Fruit fly (Drosophila melanogaster) whole organism, embryonic: ENCODE measurements around the gene eIF2gamma.

ENCODE experiments used
- Adf1 ChIP-seq: fragments of 200-800 bp; sonication (Bioruptor generic); IDR thresholded peaks from 2 replicates; pipeline ENCODE4 v1.3.6; 2022; ENCODE audit warnings: missing biosample characterization, missing genetic modification characterization
- CG10267 ChIP-seq: fragments of 200-800 bp; sonication (Bioruptor generic); optimal IDR thresholded peaks from 2 replicates; lab custom pipeline; 2018; ENCODE audit warnings: missing biosample characterization, mild to moderate bottlenecking, missing genetic modification characterization, moderate library complexity
- CG12942 ChIP-seq: fragments of 200-800 bp; sonication (Bioruptor generic); optimal IDR thresholded peaks from 3 replicates; lab custom pipeline; 2016; ENCODE audit warnings: missing biosample characterization, missing genetic modification characterization
- CG1647 ChIP-seq: fragments of 200-800 bp; sonication (Bioruptor generic); optimal IDR thresholded peaks from 3 replicates; lab custom pipeline; 2016; ENCODE audit warnings: missing biosample characterization, missing genetic modification characterization
- CG18262 ChIP-seq: fragments of 200-800 bp; optimal IDR thresholded peaks from 3 replicates; lab custom pipeline; 2019; ENCODE audit warnings: missing biosample characterization, mild to moderate bottlenecking, missing genetic modification characterization, moderate library complexity
- CG2116 ChIP-seq: fragments of 200-800 bp; sonication (Bioruptor generic); optimal IDR thresholded peaks from 3 replicates; lab custom pipeline; 2018; ENCODE audit warnings: missing biosample characterization, mild to moderate bottlenecking, missing genetic modification characterization
- CG2129 ChIP-seq: fragments of 200-800 bp; sonication (Bioruptor generic); IDR thresholded peaks from 2 replicates; pipeline ENCODE4 v1.3.6; 2022; ENCODE audit warnings: missing biosample characterization, missing genetic modification characterization; ENCODE audit not compliant: partially characterized antibody
- CG2199 ChIP-seq: fragments of 200-800 bp; sonication (Bioruptor generic); IDR thresholded peaks from 3 replicates; pipeline ENCODE4 v1.3.6; 2022; ENCODE audit warnings: missing biosample characterization, missing genetic modification characterization
- CG2678 ChIP-seq: fragments of 200-800 bp; sonication (Bioruptor generic); optimal IDR thresholded peaks from 3 replicates; lab custom pipeline; 2019; ENCODE audit warnings: missing biosample characterization, mild to moderate bottlenecking, missing genetic modification characterization, moderate library complexity
- CG3163 ChIP-seq: fragments of 200-800 bp; sonication (Bioruptor generic); optimal IDR thresholded peaks from 3 replicates; lab custom pipeline; 2016; ENCODE audit warnings: missing biosample characterization, missing genetic modification characterization
- CG3281 ChIP-seq: fragments of 200-800 bp; sonication (Bioruptor generic); optimal IDR thresholded peaks from 3 replicates; lab custom pipeline; 2017; ENCODE audit warnings: missing biosample characterization, mild to moderate bottlenecking, missing genetic modification characterization
- CG4617 ChIP-seq: fragments of 200-800 bp; sonication (Bioruptor generic); optimal IDR thresholded peaks from 3 replicates; lab custom pipeline; 2016; ENCODE audit warnings: missing biosample characterization, missing genetic modification characterization, borderline replicate concordance
- CG6175 ChIP-seq: fragments of 200-800 bp; sonication (Bioruptor generic); IDR thresholded peaks from 3 replicates; pipeline ENCODE4 v1.3.6; 2022; ENCODE audit warnings: missing biosample characterization, missing genetic modification characterization
- CG6689 ChIP-seq: fragments of 200-800 bp; sonication (Bioruptor generic); IDR thresholded peaks from 2 replicates; pipeline ENCODE4 v1.3.6; 2022; ENCODE audit warnings: missing biosample characterization, missing genetic modification characterization
- CG8478 ChIP-seq: fragments of >200 bp; optimal IDR thresholded peaks from 2 replicates; lab custom pipeline; 2018
- CrebB ChIP-seq: fragments of 200-800 bp; sonication (Bioruptor generic); optimal IDR thresholded peaks from 3 replicates; lab custom pipeline; 2018; ENCODE audit warnings: missing biosample characterization, mild to moderate bottlenecking, missing genetic modification characterization
- Dip3 ChIP-seq: fragments of 200-800 bp; sonication (Bioruptor generic); optimal IDR thresholded peaks from 3 replicates; lab custom pipeline; 2016; ENCODE audit warnings: missing biosample characterization, missing genetic modification characterization
- Doc2 ChIP-seq: fragments of 200-800 bp; sonication (Bioruptor generic); IDR thresholded peaks from 2 replicates; pipeline ENCODE4 v1.3.6; 2022; ENCODE audit warnings: missing biosample characterization, missing genetic modification characterization
- E2f1 ChIP-seq: fragments of 200-800 bp; sonication (Bioruptor generic); IDR thresholded peaks from 2 replicates; pipeline ENCODE4 v1.3.6; 2022; ENCODE audit warnings: missing biosample characterization, missing genetic modification characterization
- Eip74EF ChIP-seq, 2 experiments: fragments of 200-800 bp in 1 of 2; fragments of >200 bp in 1 of 2; sonication (Bioruptor generic) in 1 of 2; optimal IDR thresholded peaks; 2 replicates each; lab custom pipeline; 2017 to 2019; ENCODE audit warnings: missing biosample characterization in 2 of 2, missing genetic modification characterization in 2 of 2, mild to moderate bottlenecking in 1 of 2, moderate library complexity in 1 of 2
- Elba2 ChIP-seq: fragments of 200-800 bp; sonication (Bioruptor generic); optimal IDR thresholded peaks from 3 replicates; lab custom pipeline; 2016; ENCODE audit warnings: missing biosample characterization, missing genetic modification characterization
- Fer3 ChIP-seq: fragments of 200-800 bp; sonication (Bioruptor generic); optimal IDR thresholded peaks from 2 replicates; lab custom pipeline; 2018; ENCODE audit warnings: missing biosample characterization, mild to moderate bottlenecking, missing genetic modification characterization, moderate library complexity
- GATAe ChIP-seq: fragments of 200-800 bp; sonication (Bioruptor generic); conservative IDR thresholded peaks from 2 replicates; pipeline ENCODE4 v1.3.6; 2022; ENCODE audit warnings: missing biosample characterization, missing genetic modification characterization
- HLH4C ChIP-seq: fragments of 200-800 bp; sonication (Bioruptor generic); IDR thresholded peaks from 3 replicates; pipeline ENCODE4 v1.3.6; 2022; ENCODE audit warnings: missing biosample characterization, missing genetic modification characterization; ENCODE audit not compliant: partially characterized antibody
- Lpt ChIP-seq: fragments of >200 bp; optimal IDR thresholded peaks from 2 replicates; lab custom pipeline; 2018; ENCODE audit warnings: missing biosample characterization, missing genetic modification characterization
- NK7.1 ChIP-seq: fragments of 200-800 bp; sonication (Bioruptor generic); optimal IDR thresholded peaks from 3 replicates; lab custom pipeline; 2016; ENCODE audit warnings: missing biosample characterization, missing genetic modification characterization
- Nf-YC ChIP-seq: fragments of 200-800 bp; optimal IDR thresholded peaks from 3 replicates; lab custom pipeline; 2019; ENCODE audit warnings: missing biosample characterization, mild to moderate bottlenecking, missing genetic modification characterization, moderate library complexity
- YL-1 ChIP-seq: fragments of 200-800 bp; sonication (Bioruptor generic); optimal IDR thresholded peaks from 3 replicates; lab custom pipeline; 2017; ENCODE audit warnings: missing biosample characterization, mild to moderate bottlenecking, missing genetic modification characterization
- az2 ChIP-seq: fragments of 200-800 bp; sonication (Bioruptor generic); optimal IDR thresholded peaks from 3 replicates; lab custom pipeline; 2016; ENCODE audit warnings: missing biosample characterization, missing genetic modification characterization
- chinmo ChIP-seq: fragments of 200-800 bp; sonication (Bioruptor generic); IDR thresholded peaks from 4 replicates; pipeline ENCODE4 v1.3.6; 2022; ENCODE audit warnings: missing biosample characterization, missing genetic modification characterization; ENCODE audit not compliant: partially characterized antibody
- chn ChIP-seq: fragments of 200-800 bp; sonication (Bioruptor generic); optimal IDR thresholded peaks from 2 replicates; lab custom pipeline; 2016; ENCODE audit warnings: missing biosample characterization, missing genetic modification characterization
- corto ChIP-seq: fragments of 200-800 bp; sonication (Bioruptor generic); optimal IDR thresholded peaks from 2 replicates; lab custom pipeline; 2016; ENCODE audit warnings: missing biosample characterization, mild to moderate bottlenecking, missing genetic modification characterization, moderate library complexity
- dmrt11E ChIP-seq: fragments of 200-800 bp; sonication (Bioruptor generic); optimal IDR thresholded peaks from 3 replicates; lab custom pipeline; 2018; ENCODE audit warnings: missing biosample characterization, mild to moderate bottlenecking, missing genetic modification characterization, moderate library complexity
- ewg ChIP-seq: fragments of 200-800 bp; sonication (Bioruptor generic); optimal IDR thresholded peaks from 3 replicates; lab custom pipeline; 2017; ENCODE audit warnings: mild to moderate bottlenecking, missing biosample characterization, missing genetic modification reagents, missing genetic modification characterization
- fd96Cb ChIP-seq: fragments of 200-800 bp; sonication (Bioruptor generic); optimal IDR thresholded peaks from 2 replicates; lab custom pipeline; 2018; ENCODE audit warnings: missing biosample characterization, mild to moderate bottlenecking, missing genetic modification characterization, moderate library complexity
- ham ChIP-seq: fragments of 200-800 bp; sonication (Bioruptor generic); IDR thresholded peaks from 2 replicates; pipeline ENCODE4 v1.3.6; 2022; ENCODE audit warnings: missing biosample characterization, missing genetic modification characterization
- jing ChIP-seq: fragments of 200-800 bp; sonication (Bioruptor generic); optimal IDR thresholded peaks from 2 replicates; lab custom pipeline; 2018; ENCODE audit warnings: missing biosample characterization, mild to moderate bottlenecking, missing genetic modification characterization
- jumu ChIP-seq: fragments of 200-800 bp; sonication (Bioruptor generic); optimal IDR thresholded peaks from 3 replicates; lab custom pipeline; 2016; ENCODE audit warnings: missing biosample characterization, missing genetic modification characterization
- lab ChIP-seq: fragments of 200-800 bp; sonication (Bioruptor generic); optimal IDR thresholded peaks from 3 replicates; lab custom pipeline; 2017; ENCODE audit warnings: missing biosample characterization, missing genetic modification characterization, mild to moderate bottlenecking, moderate library complexity, missing genetic modification reagents
- maf-S ChIP-seq: fragments of 200-800 bp; sonication (Bioruptor generic); optimal IDR thresholded peaks from 2 replicates; lab custom pipeline; 2016; ENCODE audit warnings: missing biosample characterization, missing genetic modification characterization
- phol ChIP-seq: fragments of 200-800 bp; sonication (Bioruptor generic); optimal IDR thresholded peaks from 3 replicates; lab custom pipeline; 2018; ENCODE audit warnings: missing biosample characterization, mild to moderate bottlenecking, missing genetic modification characterization, moderate library complexity
- pros ChIP-seq: fragments of 200-800 bp; sonication (Bioruptor generic); optimal IDR thresholded peaks from 3 replicates; lab custom pipeline; 2019; ENCODE audit warnings: missing biosample characterization, mild to moderate bottlenecking, missing genetic modification characterization, moderate library complexity
- ranshi ChIP-seq: fragments of 200-800 bp; sonication (Bioruptor generic); IDR thresholded peaks from 2 replicates; pipeline ENCODE4 v1.3.6; 2022; ENCODE audit warnings: missing biosample characterization, missing genetic modification characterization
- sens-2 ChIP-seq: fragments of 200-800 bp; sonication (Bioruptor generic); IDR thresholded peaks from 2 replicates; pipeline ENCODE4 v1.3.6; 2022; ENCODE audit warnings: missing biosample characterization, missing genetic modification characterization
- slou ChIP-seq: fragments of 200-800 bp; sonication (Bioruptor generic); optimal IDR thresholded peaks from 3 replicates; lab custom pipeline; 2016; ENCODE audit warnings: missing biosample characterization, missing genetic modification characterization
- sob ChIP-seq: fragments of 200-800 bp; sonication (Bioruptor generic); IDR thresholded peaks from 2 replicates; pipeline ENCODE4 v1.3.6; 2022; ENCODE audit warnings: missing biosample characterization, missing genetic modification characterization
- tio ChIP-seq: fragments of 200-800 bp; sonication (Bioruptor generic); optimal IDR thresholded peaks from 2 replicates; lab custom pipeline; 2017; ENCODE audit warnings: missing biosample characterization, missing genetic modification characterization, inconsistent platforms
- trem ChIP-seq: fragments of 200-800 bp; optimal IDR thresholded peaks from 3 replicates; lab custom pipeline; 2019; ENCODE audit warnings: missing biosample characterization, mild to moderate bottlenecking, missing genetic modification characterization, moderate library complexity
- usp ChIP-seq: fragments of >200 bp; optimal IDR thresholded peaks from 2 replicates; lab custom pipeline; 2017; ENCODE audit warnings: missing biosample characterization, missing genetic modification characterization

Gene eIF2gamma

DNA sequence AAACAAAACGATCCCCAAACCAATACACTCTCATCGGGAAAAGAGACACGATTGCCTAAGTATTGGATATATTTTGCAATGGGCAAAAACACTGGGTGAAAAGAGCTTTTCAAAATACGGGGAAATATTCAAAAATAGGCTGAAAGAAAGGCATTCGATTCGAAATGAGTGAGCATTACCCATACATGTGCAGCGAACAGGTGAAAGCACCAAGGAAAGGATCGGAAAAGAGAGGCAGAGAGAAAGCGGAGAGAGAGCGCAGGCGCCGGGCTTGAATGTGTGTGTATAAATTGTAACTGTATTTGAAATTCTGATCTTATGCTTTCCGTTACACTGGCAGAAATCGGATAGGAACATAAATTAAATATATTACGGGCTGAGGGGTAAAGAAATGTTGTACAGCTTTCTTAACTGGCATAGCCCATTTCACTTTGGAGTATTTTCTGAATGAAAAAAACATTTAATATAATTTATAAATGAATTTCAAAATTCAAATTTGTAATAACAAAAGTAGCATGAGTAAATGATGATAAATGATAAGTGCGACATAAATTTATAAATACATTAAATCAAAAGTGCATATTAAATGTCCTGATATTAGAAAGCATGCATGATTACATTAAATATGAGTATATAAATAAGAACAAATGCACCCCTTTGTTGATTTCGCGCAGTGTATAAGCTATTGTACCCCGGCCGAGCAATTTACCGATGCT, 17.5 kb upstream of the eIF2gamma start (continued):
- no peak for TF ChIP-seq Elba2
- peak in 1 of 2 experiments; percentile 67 for TF ChIP-seq Eip74EF (GFP tag; optimal IDR thresholded peaks at IDR 0.05; lab: Kevin White, UChicago)
- no peak for TF ChIP-seq corto (GFP tag; lab: Kevin White, UChicago)
- TF ChIP-seq Nf-YC (tag; lab: Kevin White, UChicago) = peak; percentile 63
- peak; percentile 36 for TF ChIP-seq CG2116 (GFP tag; lab: Kevin White, UChicago)
- TF ChIP-seq fd96Cb (tag; lab: Kevin White, UChicago) = peak; percentile 78
- peak; percentile 87 for TF ChIP-seq CG2678 (tag; lab: Kevin White, UChicago)
- TF ChIP-seq CG6689 = peak; percentile 41; the same call in 1 of the 2 replicates
- no peak for TF ChIP-seq maf-S
- TF ChIP-seq ham (GFP tag; lab: Robert Waterston, UW) = no peak
- peak; percentile 19 for TF ChIP-seq YL-1 (GFP tag; lab: Kevin White, UChicago)
- no peak for TF ChIP-seq CG2199 (GFP tag; lab: Robert Waterston, UW)
- no peak for TF ChIP-seq Adf1 (GFP tag; lab: Robert Waterston, UW)
- TF ChIP-seq slou (GFP tag; lab: Kevin White, UChicago) = no peak
- TF ChIP-seq CG10267 (tag; lab: Kevin White, UChicago) = peak; percentile 76
- peak; percentile 54 for TF ChIP-seq ewg (GFP tag; lab: Kevin White, UChicago)
- TF ChIP-seq CG3281 (GFP tag; lab: Kevin White, UChicago) = peak; percentile 64
- no peak for TF ChIP-seq Lpt (GFP tag; lab: Kevin White, UChicago)
- peak; percentile 86 for TF ChIP-seq tio (GFP tag; lab: Kevin White, UChicago)
- TF ChIP-seq Fer3 = peak; percentile 2
- TF ChIP-seq chn (GFP tag; lab: Kevin White, UChicago) = peak; percentile 5
- no peak for TF ChIP-seq CG1647 (GFP tag; lab: Kevin White, UChicago)
- peak; percentile 20 for TF ChIP-seq lab
- TF ChIP-seq CG4617 = no peak
- TF ChIP-seq sob (GFP tag; lab: Robert Waterston, UW) = 0 out of 2 replicates have a peak, but pooled peaks have one; percentile 34
- no peak for TF ChIP-seq sens-2 (GFP tag; lab: Robert Waterston, UW)
- no peak for TF ChIP-seq chinmo (GFP tag; lab: Robert Waterston, UW)
- no peak for TF ChIP-seq usp (GFP tag; lab: Kevin White, UChicago)
- TF ChIP-seq CG8478 (lab: Kevin White, UChicago) = no peak
- 0 out of 2 replicates have a peak, but pooled peaks have one; percentile 33 for TF ChIP-seq ranshi (GFP tag; lab: Robert Waterston, UW)
- no peak for TF ChIP-seq HLH4C
- peak; percentile 92 for TF ChIP-seq CG18262 (tag; lab: Kevin White, UChicago)
- TF ChIP-seq pros (GFP tag; lab: Kevin White, UChicago) = no peak
- peak; percentile 89 for TF ChIP-seq phol (tag; lab: Kevin White, UChicago)
- no peak for TF ChIP-seq jing
- no peak for TF ChIP-seq CG6175 (GFP tag; lab: Robert Waterston, UW)
- TF ChIP-seq NK7.1 (GFP tag; lab: Kevin White, UChicago) = no peak
- peak; percentile 11 for TF ChIP-seq Dip3 (GFP tag; lab: Kevin White, UChicago)
- no peak for TF ChIP-seq Doc2
- TF ChIP-seq jumu (GFP tag; lab: Kevin White, UChicago) = peak; percentile 27
- peak; percentile 85 for TF ChIP-seq dmrt11E (tag; lab: Kevin White, UChicago)
- no peak for TF ChIP-seq CG2129
- no peak for TF ChIP-seq CrebB
- peak; percentile 71 for TF ChIP-seq trem (tag; lab: Kevin White, UChicago)
- TF ChIP-seq az2 = peak; percentile 79
- peak; percentile 32; the same call in 1 of the 2 replicates for TF ChIP-seq E2f1
- no peak for TF ChIP-seq GATAe
- TF ChIP-seq CG12942 (GFP tag; lab: Kevin White, UChicago) = peak; percentile 53
- no peak for TF ChIP-seq CG3163 (GFP tag; lab: Kevin White, UChicago)
